Worm (Caenorhabditis elegans) whole organism, late embryonic: ENCODE results near the gene F59A6.11.

Experiments
- C08G9.2 ChIP-seq: sonication (generic microtip); optimal IDR thresholded peaks from 2 replicates; lab custom pipeline; 2016; ENCODE audit warnings: mild to moderate bottlenecking, missing genetic modification characterization, moderate library complexity, missing compliant biosample characterization
- K02D7.2 ChIP-seq: sonication (generic microtip); optimal IDR thresholded peaks from 2 replicates; lab custom pipeline; 2017; ENCODE audit warnings: mild to moderate bottlenecking, missing genetic modification characterization, missing compliant biosample characterization
- T23F11.4 ChIP-seq: fragments of 200-800 bp; sonication (Bioruptor generic); optimal IDR thresholded peaks from 2 replicates; lab custom pipeline; 2018; ENCODE audit warnings: mild to moderate bottlenecking, missing genetic modification characterization, missing compliant biosample characterization
- ahr-1 ChIP-seq: sonication (generic microtip); optimal IDR thresholded peaks from 2 replicates; lab custom pipeline; 2016; ENCODE audit warnings: missing genetic modification characterization, missing compliant biosample characterization
- ama-1 ChIP-seq: fragments of 150-350 bp; optimal IDR thresholded peaks from 2 replicates; lab custom pipeline; 2014
- ceh-19 ChIP-seq: fragments of 200-800 bp; sonication (Bioruptor generic); optimal IDR thresholded peaks from 2 replicates; lab custom pipeline; 2018; ENCODE audit warnings: mild to moderate bottlenecking, missing genetic modification characterization, missing compliant biosample characterization
- ceh-2 ChIP-seq: sonication (generic microtip); optimal IDR thresholded peaks from 2 replicates; lab custom pipeline; 2016; ENCODE audit warnings: missing genotype, missing genetic modification characterization, missing compliant biosample characterization
- ceh-24 ChIP-seq: sonication (generic microtip); optimal IDR thresholded peaks from 2 replicates; lab custom pipeline; 2016; ENCODE audit warnings: mild to moderate bottlenecking, missing genetic modification characterization, missing compliant biosample characterization
- ceh-30 ChIP-seq: fragments of 150-350 bp; optimal IDR thresholded peaks from 2 replicates; lab custom pipeline; 2014; ENCODE audit warnings: missing biosample characterization, missing genetic modification characterization
- ceh-31 ChIP-seq: sonication (generic microtip); optimal IDR thresholded peaks from 2 replicates; lab custom pipeline; 2016; ENCODE audit warnings: missing genetic modification characterization, missing compliant biosample characterization
- ceh-9 ChIP-seq: sonication (generic microtip); optimal IDR thresholded peaks from 2 replicates; lab custom pipeline; 2016; ENCODE audit warnings: mild to moderate bottlenecking, missing genetic modification characterization, inconsistent platforms, missing compliant biosample characterization
- che-1 ChIP-seq: sonication (generic microtip); optimal IDR thresholded peaks from 2 replicates; lab custom pipeline; 2016; ENCODE audit warnings: mild to moderate bottlenecking, missing genetic modification characterization, missing compliant biosample characterization
- elt-2 ChIP-seq: sonication (generic microtip); optimal IDR thresholded peaks from 2 replicates; lab custom pipeline; 2016; ENCODE audit warnings: missing genetic modification reagents, missing genetic modification characterization, missing compliant biosample characterization
- elt-4 ChIP-seq: sonication (generic microtip); optimal IDR thresholded peaks from 2 replicates; lab custom pipeline; 2016; ENCODE audit warnings: missing genetic modification characterization, missing compliant biosample characterization
- ets-4 ChIP-seq: sonication (generic microtip); optimal IDR thresholded peaks from 2 replicates; lab custom pipeline; 2016; ENCODE audit warnings: missing genetic modification characterization, missing compliant biosample characterization
- eyg-1 ChIP-seq: sonication (generic microtip); optimal IDR thresholded peaks from 2 replicates; lab custom pipeline; 2016; ENCODE audit warnings: missing genotype, missing genetic modification characterization, missing compliant biosample characterization
- fax-1 ChIP-seq: sonication (generic microtip); optimal IDR thresholded peaks from 2 replicates; lab custom pipeline; 2016; ENCODE audit warnings: missing genotype, missing genetic modification characterization, missing compliant biosample characterization
- hlh-13 ChIP-seq: fragments of 200-800 bp; sonication (Bioruptor generic); optimal IDR thresholded peaks from 2 replicates; lab custom pipeline; 2018; ENCODE audit warnings: mild to moderate bottlenecking, missing genetic modification characterization, missing compliant biosample characterization
- hlh-30 ChIP-seq: sonication (generic microtip); optimal IDR thresholded peaks from 2 replicates; lab custom pipeline; 2017; ENCODE audit warnings: antibody characterized with exemption, missing genetic modification characterization, missing compliant biosample characterization; ENCODE audit not compliant: insufficient read depth
- hlh-6 ChIP-seq: sonication (generic microtip); optimal IDR thresholded peaks from 2 replicates; lab custom pipeline; 2016; ENCODE audit warnings: missing genotype, missing genetic modification characterization, missing compliant biosample characterization
- hlh-8 ChIP-seq: sonication (generic microtip); optimal IDR thresholded peaks from 2 replicates; lab custom pipeline; 2016; ENCODE audit warnings: missing genotype, missing genetic modification characterization, missing compliant biosample characterization
- lim-6 ChIP-seq: sonication (generic microtip); optimal IDR thresholded peaks from 2 replicates; lab custom pipeline; 2016; ENCODE audit warnings: missing genetic modification characterization, missing compliant biosample characterization
- madf-2 ChIP-seq: sonication (generic microtip); optimal IDR thresholded peaks from 2 replicates; lab custom pipeline; 2017; ENCODE audit warnings: missing genetic modification characterization, missing compliant biosample characterization
- mec-3 ChIP-seq: sonication (generic microtip); optimal IDR thresholded peaks from 2 replicates; lab custom pipeline; 2016; ENCODE audit warnings: borderline replicate concordance, missing genetic modification characterization, missing compliant biosample characterization
- npax-4 ChIP-seq: sonication (generic microtip); optimal IDR thresholded peaks from 2 replicates; lab custom pipeline; 2016; ENCODE audit warnings: missing genetic modification characterization, missing compliant biosample characterization
- pax-1 ChIP-seq: fragments of 150-350 bp; optimal IDR thresholded peaks from 2 replicates; lab custom pipeline; 2014; ENCODE audit warnings: missing biosample characterization, missing genetic modification characterization
- pha-2 ChIP-seq: sonication (generic microtip); optimal IDR thresholded peaks from 2 replicates; lab custom pipeline; 2017; ENCODE audit warnings: mild to moderate bottlenecking, missing genetic modification characterization, missing compliant biosample characterization
- pqm-1 ChIP-seq: sonication (generic microtip); optimal IDR thresholded peaks from 2 replicates; lab custom pipeline; 2016; ENCODE audit warnings: missing genetic modification characterization, missing compliant biosample characterization
- sdc-2 ChIP-seq: sonication (generic microtip); optimal IDR thresholded peaks from 2 replicates; lab custom pipeline; 2016; ENCODE audit warnings: missing genotype, missing genetic modification characterization, missing compliant biosample characterization
- sox-2 ChIP-seq: fragments of 200-800 bp; sonication (Bioruptor generic); IDR thresholded peaks from 2 replicates; pipeline ENCODE4 v1.3.6; 2022; ENCODE audit warnings: missing genetic modification reagents, missing genetic modification characterization, missing compliant biosample characterization
- tbx-2 ChIP-seq: sonication (generic microtip); optimal IDR thresholded peaks from 2 replicates; lab custom pipeline; 2016; ENCODE audit warnings: missing genetic modification characterization, missing compliant biosample characterization
- tbx-7 ChIP-seq: sonication (generic microtip); optimal IDR thresholded peaks from 2 replicates; lab custom pipeline; 2016; ENCODE audit warnings: missing genotype, missing genetic modification characterization, missing compliant biosample characterization
- ttx-3 ChIP-seq: sonication (generic microtip); optimal IDR thresholded peaks from 2 replicates; lab custom pipeline; 2016; ENCODE audit warnings: missing genetic modification reagents, missing genetic modification characterization, missing compliant biosample characterization
- unc-3 ChIP-seq, 2 experiments: fragments of 200-800 bp in 1 of 2; sonication (Bioruptor generic) in 1 of 2; sonication (generic microtip) in 1 of 2; conservative IDR thresholded peaks in 1 of 2; optimal IDR thresholded peaks in 1 of 2; 2 replicates each; pipeline versions ENCODE4 v1.3.6 to Lab custom; 2016 to 2022; ENCODE audit warnings: missing compliant biosample characterization in 2 of 2, missing genetic modification characterization in 2 of 2, missing genetic modification reagents in 1 of 2
- unc-55 ChIP-seq: sonication (generic microtip); optimal IDR thresholded peaks from 2 replicates; lab custom pipeline; 2017; ENCODE audit warnings: missing biosample characterization, missing genetic modification reagents, missing genetic modification characterization
- zip-5 ChIP-seq: sonication (generic microtip); optimal IDR thresholded peaks from 2 replicates; lab custom pipeline; 2016; ENCODE audit warnings: missing genetic modification characterization, missing compliant biosample characterization
- ztf-16 ChIP-seq: sonication (generic microtip); optimal IDR thresholded peaks from 2 replicates; lab custom pipeline; 2017; ENCODE audit warnings: missing genetic modification characterization, missing compliant biosample characterization

The F59A6.11 gene

DNA sequence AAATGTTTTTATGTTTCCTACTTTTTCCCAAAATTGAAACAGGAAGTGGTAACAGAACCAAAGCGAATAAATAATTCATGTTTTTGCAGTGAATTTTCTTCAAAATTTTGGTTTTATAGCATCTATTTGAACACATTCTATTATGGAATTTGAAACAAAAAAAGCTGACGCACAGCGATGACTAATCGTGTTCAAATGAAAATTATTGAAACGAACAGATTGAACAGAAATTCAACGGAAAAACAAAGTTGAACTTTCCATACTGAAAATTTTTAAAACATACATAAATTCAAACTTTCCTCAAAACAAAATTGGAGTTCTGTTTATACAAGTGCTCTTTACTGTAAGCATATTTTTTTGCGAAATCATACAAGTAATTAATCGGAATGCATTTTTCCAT is 13.4 kb upstream of the F59A6.11 start, which contains the start of gene F59A6.12:
Gene F59A6.12, minus strand, starts transcription at position 101 of the 400 bp plus-strand sequence.
- TF ChIP-seq madf-2 (tag; lab: Kevin White, UChicago): no peak

ce11 chrII:5008033-5008432 is 9.5 kb upstream of the F59A6.11 start, which contains the start of gene F59A6.3:
Gene F59A6.3 (plus strand): TSS chrII:5008333.
- TF ChIP-seq elt-4 (tag; lab: Kevin White, UChicago) (no peak), elt-2 (tag; lab: Kevin White, UChicago) (no peak), ceh-30 (no peak), K02D7.2 (tag; lab: Kevin White, UChicago) (no peak), mec-3 (tag; lab: Kevin White, UChicago) (no peak), tbx-7 (tag; lab: Kevin White, UChicago) (no peak), unc-3 (GFP tag; conservative IDR thresholded peaks at IDR 0.05; lab: Robert Waterston, UW) (no peak), unc-3 (tag; optimal IDR thresholded peaks at IDR 0.05; lab: Kevin White, UChicago) (no peak), sdc-2 (tag; lab: Kevin White, UChicago) (no peak), zip-5 (no peak), unc-55 (GFP tag; lab: Kevin White, UChicago) (no peak), fax-1 (tag; lab: Kevin White, UChicago) (no peak), ceh-2 (tag; lab: Kevin White, UChicago) (no peak), ama-1 (lab: Kevin White, UChicago) (no peak)

DNA sequence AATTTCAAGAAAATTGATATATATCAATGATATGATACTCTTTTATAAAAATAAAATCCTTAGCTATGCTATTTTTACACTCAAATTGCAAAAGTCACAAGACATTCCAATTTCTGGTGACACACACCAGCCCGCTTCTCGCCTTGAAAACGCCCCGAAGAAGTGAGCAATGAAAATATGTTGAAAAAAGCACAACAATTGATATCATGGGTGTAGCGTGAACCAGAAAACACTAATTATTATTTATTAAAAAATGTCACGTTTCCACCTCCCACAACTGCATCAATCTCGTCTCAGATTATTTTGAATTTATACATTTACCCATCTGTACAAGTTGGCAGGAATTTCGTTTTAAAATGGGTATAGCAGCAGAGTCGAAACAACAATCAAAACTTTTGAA is 6.2 kb upstream of the F59A6.11 start, which contains the start of gene F59A6.4:
Gene F59A6.4, plus strand, starts transcription at position 301 of the 400 bp plus-strand sequence.
- no peak for TF ChIP-seq che-1 (tag; lab: Kevin White, UChicago)
- TF ChIP-seq elt-4 (tag; lab: Kevin White, UChicago): no peak
- no peak for TF ChIP-seq ttx-3 (tag; lab: Kevin White, UChicago)
- TF ChIP-seq hlh-30: no peak
- no peak for TF ChIP-seq hlh-8 (tag; lab: Kevin White, UChicago)
- no peak for TF ChIP-seq ets-4 (tag; lab: Kevin White, UChicago)
- no peak for TF ChIP-seq unc-55 (GFP tag; lab: Kevin White, UChicago)
- no peak for TF ChIP-seq T23F11.4 (GFP tag; lab: Kevin White, UChicago)
- no peak for TF ChIP-seq ceh-2 (tag; lab: Kevin White, UChicago)
- TF ChIP-seq ceh-31 (tag; lab: Kevin White, UChicago): no peak
- TF ChIP-seq npax-4 (tag; lab: Kevin White, UChicago): no peak

ce11 chrII:5003660-5004059 is 5.1 kb upstream of the F59A6.11 start, which contains the start of gene F59A6.10:
Gene F59A6.10 (plus strand): TSS chrII:5003960.
- TF ChIP-seq eyg-1 (tag; lab: Kevin White, UChicago): no peak
- TF ChIP-seq ceh-24 (tag; lab: Kevin White, UChicago): no peak
- TF ChIP-seq ceh-9 (tag; lab: Kevin White, UChicago): no peak
- no peak for TF ChIP-seq tbx-7 (tag; lab: Kevin White, UChicago)
- TF ChIP-seq elt-2 (tag; lab: Kevin White, UChicago): no peak
- no peak for TF ChIP-seq sox-2
- no peak for TF ChIP-seq tbx-2
- no peak for TF ChIP-seq pax-1 (tag; lab: Kevin White, UChicago)
- no peak for TF ChIP-seq C08G9.2 (tag; lab: Kevin White, UChicago)
- TF ChIP-seq unc-3 (GFP tag; conservative IDR thresholded peaks at IDR 0.05; lab: Robert Waterston, UW): no peak
- no peak for TF ChIP-seq unc-3 (tag; optimal IDR thresholded peaks at IDR 0.05; lab: Kevin White, UChicago)
- TF ChIP-seq ahr-1 (tag; lab: Kevin White, UChicago): no peak

- TF ChIP-seq ceh-19: no peak
- no peak for TF ChIP-seq unc-55 (GFP tag; lab: Kevin White, UChicago)
- TF ChIP-seq zip-5: no peak
- no peak for TF ChIP-seq hlh-13 (GFP tag; lab: Kevin White, UChicago)
- no peak for TF ChIP-seq lim-6 (tag; lab: Kevin White, UChicago)
- no peak for TF ChIP-seq hlh-6 (tag; lab: Kevin White, UChicago)
- no peak for TF ChIP-seq ttx-3 (tag; lab: Kevin White, UChicago)
- no peak for TF ChIP-seq fax-1 (tag; lab: Kevin White, UChicago)
- TF ChIP-seq elt-2 (tag; lab: Kevin White, UChicago): no peak
- no peak for TF ChIP-seq C08G9.2 (tag; lab: Kevin White, UChicago)
- TF ChIP-seq T23F11.4 (GFP tag; lab: Kevin White, UChicago): no peak
- TF ChIP-seq pqm-1: no peak
- no peak for TF ChIP-seq ceh-2 (tag; lab: Kevin White, UChicago)
- TF ChIP-seq pha-2 (tag; lab: Kevin White, UChicago): no peak
- no peak for TF ChIP-seq ztf-16
Measured at ce11 chrII:5001866-5002265, 3.3 kb upstream of the F59A6.11 start.
